Worm (Caenorhabditis elegans): ENCODE data around the gene prx-14.

ce11 chrIV:11211547-11211946 is 28.6 kb downstream of the prx-14 start:
- no peak for TF ChIP-seq tab-1 (GFP tag; IDR thresholded peaks at IDR 0.05)
- no peak for TF ChIP-seq cog-1 (tag; optimal IDR thresholded peaks at IDR 0.05)
- no peak for TF ChIP-seq T22C8.4 (GFP tag; IDR thresholded peaks at IDR 0.05)
- no peak for TF ChIP-seq ztf-29 (GFP tag; IDR thresholded peaks at IDR 0.05)
- no peak for TF ChIP-seq ref-1 (GFP tag; conservative IDR thresholded peaks at IDR 0.05)
- TF ChIP-seq klf-2 (GFP tag; conservative IDR thresholded peaks at IDR 0.05) = no peak
- no peak for TF ChIP-seq med-1 (GFP tag; optimal IDR thresholded peaks at IDR 0.05; ENCODE audit: insufficient read depth)
